Worm (Caenorhabditis elegans) whole organism, early embryonic: ENCODE results near the gene piga-1.

Experiments used
- B0310.2 ChIP-seq: sonication (generic microtip); optimal IDR thresholded peaks from 2 replicates; lab custom pipeline; 2016; ENCODE audit warnings: mild to moderate bottlenecking, missing genetic modification characterization, missing compliant biosample characterization
- F13C5.2 ChIP-seq: sonication (generic microtip); optimal IDR thresholded peaks from 2 replicates; lab custom pipeline; 2017; ENCODE audit warnings: mild to moderate bottlenecking, missing genetic modification characterization, inconsistent platforms, missing compliant biosample characterization
- aly-1 ChIP-seq: sonication (generic microtip); optimal IDR thresholded peaks from 2 replicates; lab custom pipeline; 2016; ENCODE audit warnings: missing genetic modification characterization, missing compliant biosample characterization
- ama-1 ChIP-seq: fragments of 150-350 bp; optimal IDR thresholded peaks from 2 replicates; lab custom pipeline; 2014
- ceh-13 ChIP-seq: fragments of 200-800 bp; sonication (Bioruptor generic); optimal IDR thresholded peaks from 2 replicates; lab custom pipeline; 2018; ENCODE audit warnings: mild to moderate bottlenecking, missing genetic modification characterization, missing compliant biosample characterization
- ceh-36 ChIP-seq: sonication (generic microtip); optimal IDR thresholded peaks from 2 replicates; lab custom pipeline; 2016; ENCODE audit warnings: missing genetic modification characterization, inconsistent platforms, missing compliant biosample characterization
- ets-7 ChIP-seq: sonication (generic microtip); optimal IDR thresholded peaks from 2 replicates; lab custom pipeline; 2016; ENCODE audit warnings: missing genotype, missing genetic modification characterization, missing compliant biosample characterization
- flt-1 ChIP-seq: fragments of 200-800 bp; sonication (Bioruptor generic); IDR thresholded peaks from 2 replicates; pipeline ENCODE4 v1.3.6; 2022; ENCODE audit warnings: missing genetic modification characterization, missing compliant biosample characterization
- hmbx-1 ChIP-seq: sonication (generic microtip); optimal IDR thresholded peaks from 2 replicates; lab custom pipeline; 2016; ENCODE audit warnings: mild to moderate bottlenecking, missing genetic modification characterization, missing compliant biosample characterization
- hmg-4 ChIP-seq: fragments of 200-800 bp; sonication (Bioruptor generic); optimal IDR thresholded peaks from 2 replicates; lab custom pipeline; 2018; ENCODE audit warnings: mild to moderate bottlenecking, missing genetic modification characterization, missing compliant biosample characterization
- hnd-1 ChIP-seq: sonication (generic microtip); optimal IDR thresholded peaks from 2 replicates; lab custom pipeline; 2016; ENCODE audit warnings: missing genetic modification characterization, missing compliant biosample characterization
- pes-1 ChIP-seq: fragments of 200-800 bp; sonication (Bioruptor generic); IDR thresholded peaks from 2 replicates; pipeline ENCODE4 v1.3.6; 2022; ENCODE audit warnings: missing genetic modification reagents, missing genetic modification characterization, missing compliant biosample characterization
- scrt-1 ChIP-seq: fragments of 200-800 bp; sonication (Bioruptor generic); IDR thresholded peaks from 2 replicates; pipeline ENCODE4 v1.3.6; 2022; ENCODE audit warnings: missing genetic modification characterization, missing compliant biosample characterization
- sea-1 ChIP-seq: fragments of 200-800 bp; sonication (Bioruptor generic); conservative IDR thresholded peaks from 2 replicates; pipeline ENCODE4 v1.3.6; 2022; ENCODE audit warnings: missing genetic modification characterization, missing compliant biosample characterization
- tbx-11 ChIP-seq: fragments of 200-800 bp; sonication (Bioruptor generic); IDR thresholded peaks from 2 replicates; pipeline ENCODE4 v1.3.6; 2022; ENCODE audit warnings: missing genetic modification characterization, missing compliant biosample characterization
- tbx-37 ChIP-seq: fragments of 200-800 bp; sonication (Bioruptor generic); conservative IDR thresholded peaks from 2 replicates; pipeline ENCODE4 v1.3.6; 2022; ENCODE audit warnings: missing genetic modification reagents, missing genetic modification characterization, missing compliant biosample characterization
- tra-4 ChIP-seq: sonication (generic microtip); optimal IDR thresholded peaks from 2 replicates; lab custom pipeline; 2017; ENCODE audit warnings: missing genetic modification characterization, missing compliant biosample characterization

piga-1 gene

DNA sequence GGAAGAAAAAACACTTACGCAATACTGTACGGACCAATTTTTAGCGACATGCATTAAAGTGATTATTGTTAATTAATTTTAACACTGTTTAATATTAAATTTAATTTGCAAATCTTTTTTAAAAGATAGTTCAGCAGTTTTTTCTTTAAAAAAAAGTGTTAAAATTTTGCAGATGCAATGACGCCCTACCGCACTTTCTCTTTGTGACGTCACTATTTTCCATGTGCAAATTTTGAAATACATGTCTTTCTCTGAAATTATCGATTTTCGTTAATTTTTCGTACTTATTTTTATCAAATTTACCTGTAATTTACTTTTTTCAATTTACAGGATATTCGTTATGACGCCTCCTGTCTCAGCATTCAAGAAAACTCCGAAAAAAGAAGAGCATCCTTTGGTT, at the start of gene piga-1, which contains the start of gene eif-2Bepsilon:
Gene piga-1, minus strand, starts transcription at position 174 of the 400 bp plus-strand sequence.
Gene eif-2Bepsilon, plus strand, starts transcription at position 331 of the 400 bp plus-strand sequence.
- no peak for TF ChIP-seq B0310.2 (tag; lab: Kevin White, UChicago)
- TF ChIP-seq flt-1 (GFP tag; lab: Robert Waterston, UW): no peak
- no peak for TF ChIP-seq pes-1 (GFP tag; lab: Robert Waterston, UW)
- no peak for TF ChIP-seq tra-4 (tag; lab: Kevin White, UChicago)
- TF ChIP-seq hmg-4 (GFP tag; lab: Kevin White, UChicago): no peak
- TF ChIP-seq tbx-11: no peak
- TF ChIP-seq aly-1 (tag; lab: Kevin White, UChicago): no peak
- no peak for TF ChIP-seq ceh-36 (tag; lab: Kevin White, UChicago)
- TF ChIP-seq ama-1: no peak
- no peak for TF ChIP-seq hmbx-1 (tag; lab: Kevin White, UChicago)
- TF ChIP-seq ceh-13 (GFP tag; lab: Kevin White, UChicago): no peak
- TF ChIP-seq scrt-1 (GFP tag; lab: Robert Waterston, UW): no peak
- TF ChIP-seq hnd-1 (tag; lab: Kevin White, UChicago): no peak
- TF ChIP-seq ets-7 (tag; lab: Kevin White, UChicago): no peak
- no peak for TF ChIP-seq F13C5.2
- TF ChIP-seq sea-1: no peak
- no peak for TF ChIP-seq tbx-37 (GFP tag; lab: Robert Waterston, UW)

DNA sequence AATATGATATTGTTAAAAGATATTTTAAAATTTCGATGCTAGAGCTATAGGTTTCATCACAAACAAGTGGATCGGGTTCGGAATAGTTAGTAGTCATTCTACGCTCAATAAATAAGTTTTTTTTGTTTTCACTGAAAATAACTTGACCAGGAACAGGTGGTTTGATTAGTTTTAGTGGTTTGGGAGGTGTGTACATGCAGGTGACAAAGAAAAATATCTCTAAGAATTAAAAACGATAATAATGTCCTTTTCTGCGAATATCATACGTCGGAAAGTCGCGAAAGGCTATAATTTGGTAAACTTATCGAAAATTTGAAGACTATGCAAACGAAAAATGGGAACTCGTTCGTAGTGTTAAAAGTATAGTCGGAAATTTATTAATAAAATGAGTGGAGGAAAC, 48.8 kb upstream of the piga-1 start, which contains the start of gene srg-15:
Gene srg-15, minus strand, starts transcription at position 101 of the 400 bp plus-strand sequence.
- TF ChIP-seq ceh-36 (tag; lab: Kevin White, UChicago) (no peak), sea-1 (no peak), tbx-37 (GFP tag; lab: Robert Waterston, UW) (no peak), B0310.2 (tag; lab: Kevin White, UChicago) (no peak), hmg-4 (GFP tag; lab: Kevin White, UChicago) (no peak), ama-1 (no peak), hmbx-1 (tag; lab: Kevin White, UChicago) (no peak), pes-1 (GFP tag; lab: Robert Waterston, UW) (no peak), hnd-1 (tag; lab: Kevin White, UChicago) (no peak), aly-1 (tag; lab: Kevin White, UChicago) (no peak), flt-1 (GFP tag; lab: Robert Waterston, UW) (no peak), ets-7 (tag; lab: Kevin White, UChicago) (no peak), ceh-13 (GFP tag; lab: Kevin White, UChicago) (no peak), F13C5.2 (no peak)

DNA sequence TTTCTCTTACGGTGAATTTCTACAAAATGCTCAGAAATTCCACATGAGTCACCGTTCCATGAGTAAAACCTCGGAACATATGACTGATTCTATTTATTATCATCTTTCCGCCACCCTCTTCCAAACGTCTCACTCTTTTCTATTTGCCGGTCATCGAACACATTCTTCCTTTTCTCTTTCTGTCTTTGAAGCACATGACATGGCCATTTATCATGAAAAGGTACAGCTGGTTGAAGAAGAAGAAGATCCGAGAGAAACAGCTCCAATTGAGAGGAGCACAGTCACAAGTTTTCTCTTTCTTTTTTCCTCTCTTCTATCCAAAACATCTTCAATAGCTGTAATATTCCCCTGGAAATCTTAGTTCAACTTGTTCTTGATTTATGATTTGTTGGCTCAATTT, 45.5 kb upstream of the piga-1 start, which contains the start of gene cup-16:
Gene cup-16, plus strand, starts transcription at position 132 of the 400 bp plus-strand sequence.
- TF ChIP-seq ets-7 (tag; lab: Kevin White, UChicago): no peak
- no peak for TF ChIP-seq ama-1
- no peak for TF ChIP-seq ceh-13 (GFP tag; lab: Kevin White, UChicago)
- TF ChIP-seq tbx-11: no peak
- no peak for TF ChIP-seq aly-1 (tag; lab: Kevin White, UChicago)
- TF ChIP-seq sea-1: no peak
- TF ChIP-seq hmbx-1 (tag; lab: Kevin White, UChicago): no peak
- no peak for TF ChIP-seq tra-4 (tag; lab: Kevin White, UChicago)
- no peak for TF ChIP-seq hmg-4 (GFP tag; lab: Kevin White, UChicago)

DNA sequence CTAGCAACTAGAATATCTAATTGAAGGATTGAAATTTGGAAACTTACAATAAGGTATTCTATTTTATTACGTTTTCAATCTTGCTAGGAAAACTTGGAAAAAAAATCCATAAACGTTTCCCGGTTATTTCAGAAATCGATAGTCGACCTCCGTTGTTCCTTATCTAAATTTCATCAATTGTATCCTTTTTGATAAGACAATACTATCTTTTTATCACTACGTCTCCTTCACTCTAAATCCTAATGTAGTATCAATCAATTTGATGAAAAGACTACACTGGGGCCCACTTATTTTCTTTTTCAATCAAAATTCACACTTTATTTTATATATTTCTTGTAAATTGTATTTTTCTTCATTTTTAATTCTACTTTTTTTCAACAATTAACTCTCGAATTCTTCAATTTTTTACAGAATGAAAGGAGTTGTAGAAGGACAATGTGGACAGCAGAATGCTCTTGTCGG, 42.9 kb upstream of the piga-1 start, which contains the start of gene prx-5:
Gene prx-5, plus strand, starts transcription at position 412 of the 462 bp plus-strand sequence.
- TF ChIP-seq hmbx-1 (tag; lab: Kevin White, UChicago) (no peak), ama-1 (no peak), sea-1 (no peak), ceh-13 (GFP tag; lab: Kevin White, UChicago) (no peak), ets-7 (tag; lab: Kevin White, UChicago) (no peak), pes-1 (GFP tag; lab: Robert Waterston, UW) (no peak), tra-4 (tag; lab: Kevin White, UChicago) (no peak), scrt-1 (GFP tag; lab: Robert Waterston, UW) (no peak), tbx-37 (GFP tag; lab: Robert Waterston, UW) (no peak), flt-1 (GFP tag; lab: Robert Waterston, UW) (no peak), hnd-1 (tag; lab: Kevin White, UChicago) (no peak), F13C5.2 (no peak), tbx-11 (no peak), B0310.2 (tag; lab: Kevin White, UChicago) (no peak), aly-1 (tag; lab: Kevin White, UChicago) (no peak), ceh-36 (tag; lab: Kevin White, UChicago) (no peak), hmg-4 (GFP tag; lab: Kevin White, UChicago) (no peak)

DNA sequence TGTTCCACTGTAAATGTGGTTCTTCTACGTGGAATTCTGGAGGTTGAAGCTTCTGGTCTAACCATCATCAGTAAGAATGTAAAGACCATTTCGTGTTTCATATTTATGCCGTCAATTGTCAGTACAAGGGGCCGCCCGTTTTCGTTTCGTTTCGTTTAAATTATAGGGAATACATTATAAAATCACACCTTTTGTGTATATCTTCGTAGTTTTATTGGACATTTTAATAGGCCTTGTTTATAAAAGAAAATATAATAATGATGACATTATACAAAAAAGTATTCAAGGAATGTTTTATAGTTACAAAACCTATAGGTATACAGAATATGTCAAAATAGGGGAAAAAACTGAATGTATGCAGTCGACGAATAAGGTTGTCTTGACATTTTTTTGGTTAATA, 42.2 kb upstream of the piga-1 start, which contains the start of gene ceh-7:
Gene ceh-7, minus strand, starts transcription at position 101 of the 400 bp plus-strand sequence.
- TF ChIP-seq tbx-37 (GFP tag; lab: Robert Waterston, UW) (no peak), ama-1 (no peak), hmbx-1 (tag; lab: Kevin White, UChicago) (no peak), scrt-1 (GFP tag; lab: Robert Waterston, UW) (no peak), F13C5.2 (no peak), ets-7 (tag; lab: Kevin White, UChicago) (no peak), tbx-11 (no peak), ceh-36 (tag; lab: Kevin White, UChicago) (no peak), hnd-1 (tag; lab: Kevin White, UChicago) (no peak), flt-1 (GFP tag; lab: Robert Waterston, UW) (no peak), sea-1 (no peak)

DNA sequence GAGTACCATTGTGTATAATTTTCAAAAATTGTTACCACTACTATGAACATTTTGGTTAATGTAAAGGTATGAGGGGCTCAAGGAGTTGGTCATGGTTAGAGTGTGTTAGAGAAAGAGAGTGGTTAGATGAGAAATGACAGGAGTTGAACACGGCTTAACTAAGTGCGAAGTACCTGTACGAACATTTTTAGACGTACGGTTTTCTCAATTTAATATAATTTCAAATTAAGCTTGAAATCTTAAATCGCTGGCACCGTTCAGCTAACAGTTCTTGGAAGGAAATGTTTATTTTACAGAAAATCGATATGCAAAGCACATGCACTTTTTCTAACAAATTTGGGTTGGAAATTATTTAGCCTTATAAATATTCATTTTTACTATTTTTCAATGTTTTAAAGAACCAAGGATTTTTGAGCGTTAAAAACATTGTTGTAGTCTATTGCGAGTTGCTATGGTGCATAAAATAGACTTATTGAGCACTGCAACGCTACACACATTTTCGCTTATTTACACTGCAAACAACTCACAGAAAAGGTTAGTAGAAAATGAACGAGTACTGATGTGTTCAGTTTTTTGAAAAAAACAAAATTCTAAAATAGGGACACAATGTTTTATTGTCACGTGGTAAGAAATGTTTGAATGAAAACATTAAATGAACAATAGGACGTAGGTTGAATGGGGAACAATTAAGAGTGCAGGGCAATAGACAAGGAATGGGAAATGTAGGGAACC, 40.3 kb upstream of the piga-1 start, which contains the start of gene sphk-1:
Gene sphk-1, minus strand, starts transcription at position 51 of the 732 bp plus-strand sequence.
- TF ChIP-seq tbx-11 (no peak), ama-1 (no peak), hnd-1 (tag; lab: Kevin White, UChicago) (no peak)
